Worm (Caenorhabditis elegans) whole organism, L2 larva: Measurements from ENCODE around the gene egli-1.

ENCODE experiments used
- C34F6.9 ChIP-seq: fragments of 150-350 bp; optimal IDR thresholded peaks from 2 replicates; lab custom pipeline; 2014; ENCODE audit warnings: missing biosample characterization, missing genetic modification characterization
- F13H6.1 ChIP-seq: sonication (generic microtip); optimal IDR thresholded peaks from 2 replicates; lab custom pipeline; 2016; ENCODE audit warnings: missing genetic modification characterization, missing compliant biosample characterization
- R02D3.7 ChIP-seq: fragments of 150-350 bp; optimal IDR thresholded peaks from 2 replicates; lab custom pipeline; 2014; ENCODE audit warnings: missing biosample characterization, missing genetic modification characterization
- Y55F3AM.14 ChIP-seq: fragments of 200-800 bp; sonication (Bioruptor generic); optimal IDR thresholded peaks from 2 replicates; lab custom pipeline; 2018; ENCODE audit warnings: mild to moderate bottlenecking, missing genetic modification characterization, missing compliant biosample characterization
- ZK546.5 ChIP-seq: sonication (generic microtip); optimal IDR thresholded peaks from 2 replicates; lab custom pipeline; 2017; ENCODE audit warnings: missing biosample characterization, missing genetic modification characterization
- alr-1 ChIP-seq: fragments of 150-350 bp; optimal IDR thresholded peaks from 2 replicates; lab custom pipeline; 2014; ENCODE audit warnings: missing biosample characterization, missing genetic modification characterization
- aly-2 ChIP-seq: fragments of 150-350 bp; optimal IDR thresholded peaks from 2 replicates; lab custom pipeline; 2014; ENCODE audit warnings: missing biosample characterization, missing genetic modification characterization
- ama-1 ChIP-seq: fragments of 150-350 bp; optimal IDR thresholded peaks from 2 replicates; lab custom pipeline; 2018; ENCODE audit warnings: inconsistent platforms
- blmp-1 ChIP-seq: sonication (generic microtip); optimal IDR thresholded peaks from 2 replicates; lab custom pipeline; 2017; ENCODE audit warnings: missing genetic modification characterization, mild to moderate bottlenecking, missing compliant biosample characterization, antibody characterized with exemption, moderate library complexity; ENCODE audit not compliant: insufficient read depth
- ceh-16 ChIP-seq: fragments of 150-350 bp; optimal IDR thresholded peaks from 2 replicates; lab custom pipeline; 2014; ENCODE audit warnings: missing biosample characterization, missing genetic modification characterization
- ceh-82 ChIP-seq: fragments of 150-350 bp; optimal IDR thresholded peaks from 2 replicates; lab custom pipeline; 2014; ENCODE audit warnings: missing biosample characterization, missing genetic modification characterization
- crh-2 ChIP-seq: sonication (generic microtip); optimal IDR thresholded peaks from 2 replicates; lab custom pipeline; 2017; ENCODE audit warnings: missing biosample characterization, missing genetic modification characterization
- dmd-4 ChIP-seq: sonication (generic microtip); optimal IDR thresholded peaks from 2 replicates; lab custom pipeline; 2017; ENCODE audit warnings: missing biosample characterization, missing genetic modification characterization
- egl-27 ChIP-seq: sonication (generic microtip); optimal IDR thresholded peaks from 3 replicates; lab custom pipeline; 2017; ENCODE audit warnings: missing biosample characterization, missing genetic modification reagents, missing genetic modification characterization
- elt-1 ChIP-seq: fragments of 150-350 bp; optimal IDR thresholded peaks from 2 replicates; lab custom pipeline; 2014; ENCODE audit warnings: missing biosample characterization, missing genetic modification characterization
- elt-3 ChIP-seq: sonication (generic microtip); optimal IDR thresholded peaks from 2 replicates; lab custom pipeline; 2017; ENCODE audit warnings: missing biosample characterization, missing genetic modification characterization
- fos-1 ChIP-seq: fragments of 150-350 bp; optimal IDR thresholded peaks from 2 replicates; lab custom pipeline; 2014; ENCODE audit warnings: missing biosample characterization, missing genetic modification characterization
- gmeb-1 ChIP-seq: fragments of 150-350 bp; optimal IDR thresholded peaks from 2 replicates; lab custom pipeline; 2014; ENCODE audit warnings: missing biosample characterization, missing genetic modification characterization
- lin-11 ChIP-seq: fragments of 150-350 bp; sonication (generic microtip); optimal IDR thresholded peaks from 2 replicates; lab custom pipeline; 2014; ENCODE audit warnings: missing biosample characterization, missing genetic modification characterization, inconsistent platforms, mixed read lengths
- lin-13 ChIP-seq: fragments of 150-350 bp; optimal IDR thresholded peaks from 2 replicates; lab custom pipeline; 2014; ENCODE audit warnings: missing biosample characterization, missing genetic modification reagents, missing genetic modification characterization
- lin-39 ChIP-seq: fragments of 150-350 bp; optimal IDR thresholded peaks from 2 replicates; lab custom pipeline; 2014; ENCODE audit warnings: missing biosample characterization, missing genetic modification reagents, missing genetic modification characterization
- lsy-2 ChIP-seq, 2 experiments: fragments of 150-350 bp in 1 of 2; sonication (generic microtip) in 1 of 2; optimal IDR thresholded peaks; 2 replicates each; lab custom pipeline; 2014 to 2017; ENCODE audit warnings: missing biosample characterization in 2 of 2, missing genetic modification characterization in 2 of 2
- mab-5 ChIP-seq: fragments of 150-350 bp; optimal IDR thresholded peaks from 2 replicates; lab custom pipeline; 2014; ENCODE audit warnings: missing biosample characterization, missing genetic modification characterization
- mbf-1 ChIP-seq: sonication (generic microtip); optimal IDR thresholded peaks from 2 replicates; lab custom pipeline; 2017; ENCODE audit warnings: missing biosample characterization, missing genetic modification characterization
- mdl-1 ChIP-seq, 2 experiments: fragments of 150-350 bp in 1 of 2; sonication (generic microtip) in 1 of 2; optimal IDR thresholded peaks; 2 replicates each; lab custom pipeline; 2017; ENCODE audit warnings: missing biosample characterization in 2 of 2, missing genetic modification characterization in 2 of 2
- nhr-10 ChIP-seq: sonication (generic microtip); optimal IDR thresholded peaks from 2 replicates; lab custom pipeline; 2017; ENCODE audit warnings: missing biosample characterization, missing genetic modification characterization
- nhr-11 ChIP-seq: fragments of 150-350 bp; optimal IDR thresholded peaks from 2 replicates; lab custom pipeline; 2014; ENCODE audit warnings: missing biosample characterization, missing genetic modification characterization
- nhr-12 ChIP-seq: fragments of 150-350 bp; optimal IDR thresholded peaks from 2 replicates; lab custom pipeline; 2014; ENCODE audit warnings: missing biosample characterization, missing genetic modification characterization
- nhr-129 ChIP-seq: fragments of 150-350 bp; optimal IDR thresholded peaks from 2 replicates; lab custom pipeline; 2014; ENCODE audit warnings: missing biosample characterization, missing genetic modification characterization
- nhr-21 ChIP-seq: fragments of 150-350 bp; optimal IDR thresholded peaks from 2 replicates; lab custom pipeline; 2014; ENCODE audit warnings: missing biosample characterization, missing genetic modification characterization
- nhr-23 ChIP-seq: fragments of 150-350 bp; optimal IDR thresholded peaks from 2 replicates; lab custom pipeline; 2014; ENCODE audit warnings: missing biosample characterization, missing genetic modification reagents, missing genetic modification characterization
- nhr-237 ChIP-seq: fragments of 150-350 bp; optimal IDR thresholded peaks from 2 replicates; lab custom pipeline; 2014; ENCODE audit warnings: missing biosample characterization, missing genetic modification characterization
- nhr-25 ChIP-seq: fragments of 150-350 bp; sonication (generic microtip); optimal IDR thresholded peaks from 3 replicates; lab custom pipeline; 2014; ENCODE audit warnings: missing biosample characterization, missing genetic modification characterization
- nhr-6 ChIP-seq: fragments of 150-350 bp; optimal IDR thresholded peaks from 2 replicates; lab custom pipeline; 2014; ENCODE audit warnings: missing biosample characterization, missing genetic modification characterization
- nhr-77 ChIP-seq: fragments of 150-350 bp; optimal IDR thresholded peaks from 2 replicates; lab custom pipeline; 2014; ENCODE audit warnings: missing biosample characterization, missing genetic modification characterization
- peb-1 ChIP-seq: fragments of 150-350 bp; optimal IDR thresholded peaks from 2 replicates; lab custom pipeline; 2014; ENCODE audit warnings: missing biosample characterization, missing genetic modification characterization
- sem-4 ChIP-seq: fragments of 150-350 bp; optimal IDR thresholded peaks from 2 replicates; lab custom pipeline; 2014; ENCODE audit warnings: missing biosample characterization, missing genetic modification reagents, missing genetic modification characterization
- skn-1 ChIP-seq: sonication (generic microtip); optimal IDR thresholded peaks from 2 replicates; lab custom pipeline; 2017; ENCODE audit warnings: missing biosample characterization, missing genetic modification characterization
- sma-3 ChIP-seq: sonication (generic microtip); optimal IDR thresholded peaks from 2 replicates; lab custom pipeline; 2016; ENCODE audit warnings: missing genetic modification reagents, missing genetic modification characterization, missing compliant biosample characterization
- sma-9 ChIP-seq, 2 experiments: fragments of 150-350 bp in 1 of 2; sonication (generic microtip) in 1 of 2; optimal IDR thresholded peaks; 2 replicates each; lab custom pipeline; 2014 to 2016; ENCODE audit warnings: missing genetic modification characterization in 2 of 2, mild to moderate bottlenecking in 1 of 2, missing biosample characterization in 1 of 2, missing compliant biosample characterization in 1 of 2, missing genetic modification reagents in 1 of 2, moderate library complexity in 1 of 2
- snpc-4 ChIP-seq: fragments of 150-350 bp; optimal IDR thresholded peaks from 2 replicates; lab custom pipeline; 2014; ENCODE audit warnings: missing biosample characterization, missing genetic modification characterization
- unc-39 ChIP-seq: fragments of 150-350 bp; optimal IDR thresholded peaks from 2 replicates; lab custom pipeline; 2014; ENCODE audit warnings: missing biosample characterization, missing genetic modification characterization
- unc-55 ChIP-seq: fragments of 150-350 bp; sonication (generic microtip); optimal IDR thresholded peaks from 3 replicates; lab custom pipeline; 2014; ENCODE audit warnings: missing biosample characterization, missing genetic modification reagents, missing genetic modification characterization
- unc-62 ChIP-seq: fragments of 150-350 bp; optimal IDR thresholded peaks from 2 replicates; lab custom pipeline; 2014; ENCODE audit warnings: missing biosample characterization, missing genetic modification reagents, missing genetic modification characterization
- zag-1 ChIP-seq: fragments of 150-350 bp; optimal IDR thresholded peaks from 2 replicates; lab custom pipeline; 2014; ENCODE audit warnings: missing biosample characterization, missing genetic modification characterization
- ztf-1 ChIP-seq: fragments of 200-800 bp; sonication (Bioruptor generic); conservative IDR thresholded peaks from 2 replicates; pipeline ENCODE4 v1.3.6; 2022; ENCODE audit warnings: missing genetic modification characterization, missing compliant biosample characterization
- ztf-11 ChIP-seq: sonication (generic microtip); optimal IDR thresholded peaks from 2 replicates; lab custom pipeline; 2017; ENCODE audit warnings: missing biosample characterization, missing genetic modification characterization
- ztf-4 ChIP-seq: fragments of 150-350 bp; optimal IDR thresholded peaks from 2 replicates; lab custom pipeline; 2014; ENCODE audit warnings: missing biosample characterization, missing genetic modification characterization

egli-1 gene

ce11 chrII:9280846-9281245 lies 42.9 kb upstream of the egli-1 start:
- TF ChIP-seq unc-62 (GFP tag; lab: Kevin White, UChicago) (no peak), aly-2 (no peak), skn-1 (tag; lab: Kevin White, UChicago) (no peak), ama-1 (no peak), elt-3 (tag; lab: Kevin White, UChicago) (no peak), sma-9 (GFP tag; optimal IDR thresholded peaks at IDR 0.05; lab: Kevin White, UChicago) (peak; percentile 3), sma-9 (tag; optimal IDR thresholded peaks at IDR 0.05; lab: Kevin White, UChicago) (no peak)

- TF ChIP-seq nhr-6 (tag; lab: Kevin White, UChicago): no peak
- peak; percentile 78 for TF ChIP-seq C34F6.9 (tag; lab: Kevin White, UChicago)
- TF ChIP-seq R02D3.7 (tag; lab: Kevin White, UChicago): no peak
- peak in 1 of 2 experiments; percentile 72 for TF ChIP-seq lsy-2 (tag; optimal IDR thresholded peaks at IDR 0.05; lab: Kevin White, UChicago)
- no peak for TF ChIP-seq crh-2 (tag; lab: Kevin White, UChicago)
- TF ChIP-seq sma-3 (GFP tag; lab: Kevin White, UChicago): no peak
- no peak for TF ChIP-seq mab-5 (tag; lab: Kevin White, UChicago)
- TF ChIP-seq elt-3 (tag; lab: Kevin White, UChicago): no peak
- TF ChIP-seq sem-4: no peak
- TF ChIP-seq sma-9 (GFP tag; optimal IDR thresholded peaks at IDR 0.05; lab: Kevin White, UChicago): peak; percentile 39
- TF ChIP-seq sma-9 (tag; optimal IDR thresholded peaks at IDR 0.05; lab: Kevin White, UChicago): no peak
- TF ChIP-seq mdl-1 (tag; optimal IDR thresholded peaks at IDR 0.05; lab: Kevin White, UChicago): no peak
- no peak for TF ChIP-seq ZK546.5 (tag; lab: Kevin White, UChicago)
- no peak for TF ChIP-seq nhr-23 (tag; lab: Kevin White, UChicago)
- TF ChIP-seq alr-1 (tag; lab: Kevin White, UChicago): no peak
- TF ChIP-seq zag-1: peak; percentile 54
- no peak for TF ChIP-seq nhr-10 (tag; lab: Kevin White, UChicago)
- no peak for TF ChIP-seq F13H6.1
- TF ChIP-seq blmp-1: no peak
- TF ChIP-seq egl-27 (tag; lab: Kevin White, UChicago): peak; percentile 33
- no peak for TF ChIP-seq peb-1 (tag; lab: Kevin White, UChicago)
- no peak for TF ChIP-seq lin-13
- no peak for TF ChIP-seq ceh-82 (tag; lab: Kevin White, UChicago)
- no peak for TF ChIP-seq elt-1 (tag; lab: Kevin White, UChicago)
- no peak for TF ChIP-seq gmeb-1 (tag; lab: Kevin White, UChicago)
- TF ChIP-seq snpc-4 (tag; lab: Kevin White, UChicago): no peak
- TF ChIP-seq aly-2: no peak
- no peak for TF ChIP-seq ceh-16 (tag; lab: Kevin White, UChicago)
- no peak for TF ChIP-seq ztf-1 (GFP tag; lab: Robert Waterston, UW)
- TF ChIP-seq ztf-11 (tag; lab: Kevin White, UChicago): no peak
- TF ChIP-seq ztf-4 (tag; lab: Kevin White, UChicago): no peak
- no peak for TF ChIP-seq nhr-237 (tag; lab: Kevin White, UChicago)
- TF ChIP-seq fos-1: peak; percentile 42
- TF ChIP-seq Y55F3AM.14 (GFP tag; lab: Kevin White, UChicago): no peak
- TF ChIP-seq nhr-129 (tag; lab: Kevin White, UChicago): peak; percentile 76
- TF ChIP-seq mbf-1: no peak
- TF ChIP-seq dmd-4 (tag; lab: Kevin White, UChicago): no peak
- no peak for TF ChIP-seq nhr-25 (tag; lab: Kevin White, UChicago)
- no peak for TF ChIP-seq nhr-21 (tag; lab: Kevin White, UChicago)
- no peak for TF ChIP-seq unc-39
- TF ChIP-seq skn-1 (tag; lab: Kevin White, UChicago): no peak
- TF ChIP-seq ama-1: no peak
- TF ChIP-seq unc-55 (GFP tag; lab: Kevin White, UChicago): peak; percentile 86
- TF ChIP-seq nhr-11 (tag; lab: Kevin White, UChicago): no peak
- no peak for TF ChIP-seq lin-39 (tag; lab: Kevin White, UChicago)
- no peak for TF ChIP-seq unc-62 (GFP tag; lab: Kevin White, UChicago)
- TF ChIP-seq nhr-12 (tag; lab: Kevin White, UChicago): no peak
- no peak for TF ChIP-seq nhr-77 (tag; lab: Kevin White, UChicago)
- no peak for TF ChIP-seq lin-11 (tag; lab: Kevin White, UChicago)
Observed at ce11 chrII:9281595-9281994, 42.2 kb upstream of the egli-1 start.
